Fruit fly (Drosophila melanogaster) whole organism, embryonic: Measurements from ENCODE around the gene CG1143.

ENCODE experiments used
- Adf1 ChIP-seq: fragments of 200-800 bp; sonication (Bioruptor generic); IDR thresholded peaks from 2 replicates; pipeline ENCODE4 v1.3.6; 2022; ENCODE audit warnings: missing biosample characterization, missing genetic modification characterization
- Aef1 ChIP-seq: fragments of 200-800 bp; sonication (Bioruptor generic); IDR thresholded peaks from 3 replicates; pipeline ENCODE4 v1.3.6; 2022; ENCODE audit warnings: missing biosample characterization, missing genetic modification characterization
- CG10565 ChIP-seq: fragments of 200-800 bp; sonication (Bioruptor generic); optimal IDR thresholded peaks from 3 replicates; lab custom pipeline; 2016; ENCODE audit warnings: missing biosample characterization, mild to moderate bottlenecking, missing genetic modification characterization
- CG11093 ChIP-seq: fragments of 200-800 bp; sonication (Bioruptor generic); IDR thresholded peaks from 3 replicates; pipeline ENCODE4 v1.3.6; 2022; ENCODE audit warnings: missing biosample characterization, missing genetic modification characterization
- CG12155 ChIP-seq: fragments of 200-800 bp; sonication (Bioruptor generic); optimal IDR thresholded peaks from 3 replicates; lab custom pipeline; 2016; ENCODE audit warnings: missing biosample characterization, missing genetic modification characterization
- CG13424 ChIP-seq: fragments of 200-800 bp; sonication (Bioruptor generic); optimal IDR thresholded peaks from 2 replicates; lab custom pipeline; 2019; ENCODE audit warnings: missing biosample characterization, mild to moderate bottlenecking, missing genetic modification characterization, moderate library complexity
- CG13775 ChIP-seq: fragments of 200-800 bp; sonication (Bioruptor generic); optimal IDR thresholded peaks from 3 replicates; lab custom pipeline; 2017; ENCODE audit warnings: missing biosample characterization, mild to moderate bottlenecking, missing genetic modification characterization
- CG14050 ChIP-seq: fragments of 200-800 bp; sonication (Bioruptor generic); IDR thresholded peaks from 3 replicates; pipeline ENCODE4 v1.3.6; 2022; ENCODE audit warnings: missing biosample characterization, missing genetic modification characterization
- CG1603 ChIP-seq: fragments of 200-800 bp; sonication (Bioruptor generic); optimal IDR thresholded peaks from 2 replicates; lab custom pipeline; 2019; ENCODE audit warnings: missing biosample characterization, mild to moderate bottlenecking, missing genetic modification characterization, moderate library complexity
- CG16815 ChIP-seq: fragments of 200-800 bp; sonication (Bioruptor generic); optimal IDR thresholded peaks from 3 replicates; lab custom pipeline; 2017; ENCODE audit warnings: missing biosample characterization, mild to moderate bottlenecking, missing genetic modification characterization
- CG17359 ChIP-seq: fragments of 200-800 bp; sonication (Bioruptor generic); optimal IDR thresholded peaks from 3 replicates; lab custom pipeline; 2018; ENCODE audit warnings: missing biosample characterization, mild to moderate bottlenecking, missing genetic modification characterization, moderate library complexity
- CG1792 ChIP-seq: fragments of 200-800 bp; sonication (Bioruptor generic); optimal IDR thresholded peaks from 2 replicates; lab custom pipeline; 2016; ENCODE audit warnings: missing biosample characterization, missing genetic modification characterization
- CG18599 ChIP-seq: fragments of 200-800 bp; sonication (Bioruptor generic); optimal IDR thresholded peaks from 3 replicates; lab custom pipeline; 2017; ENCODE audit warnings: missing biosample characterization, missing genetic modification characterization, mild to moderate bottlenecking, moderate library complexity, missing genetic modification reagents
- CG32532 ChIP-seq: fragments of 200-800 bp; sonication (Bioruptor generic); IDR thresholded peaks from 2 replicates; pipeline ENCODE4 v1.3.6; 2022; ENCODE audit warnings: missing biosample characterization, missing genetic modification characterization
- CG3726 ChIP-seq: fragments of 200-800 bp; sonication (Bioruptor generic); IDR thresholded peaks from 3 replicates; pipeline ENCODE4, ENCODE4 v1.3.6; 2022; ENCODE audit warnings: missing biosample characterization, missing genetic modification characterization
- CG43689 ChIP-seq: fragments of 200-800 bp; sonication (Bioruptor generic); IDR thresholded peaks from 2 replicates; pipeline ENCODE4 v1.3.6; 2022; ENCODE audit warnings: missing biosample characterization, missing genetic modification characterization
- CG4404 ChIP-seq: fragments of 200-800 bp; sonication (Bioruptor generic); IDR thresholded peaks from 2 replicates; pipeline ENCODE4 v1.3.6; 2022; ENCODE audit warnings: missing biosample characterization, missing genetic modification characterization
- CG6272 ChIP-seq: fragments of 200-800 bp; sonication (Bioruptor generic); IDR thresholded peaks from 2 replicates; pipeline ENCODE4 v1.3.6; 2022; ENCODE audit warnings: missing biosample characterization, missing genetic modification characterization
- CG7271 ChIP-seq: fragments of 200-800 bp; sonication (Bioruptor generic); optimal IDR thresholded peaks from 2 replicates; lab custom pipeline; 2018; ENCODE audit warnings: missing biosample characterization, mild to moderate bottlenecking, missing genetic modification characterization, moderate library complexity
- CG7357 ChIP-seq: fragments of 200-800 bp; sonication (Bioruptor generic); IDR thresholded peaks from 3 replicates; pipeline ENCODE4 v1.3.6; 2022; ENCODE audit warnings: missing biosample characterization, missing genetic modification characterization
- CG7556 ChIP-seq: fragments of 200-800 bp; sonication (Bioruptor generic); optimal IDR thresholded peaks from 2 replicates; lab custom pipeline; 2017; ENCODE audit warnings: missing biosample characterization, mild to moderate bottlenecking, missing genetic modification characterization
- CG7745 ChIP-seq: fragments of 200-800 bp; sonication (Bioruptor generic); optimal IDR thresholded peaks from 2 replicates; lab custom pipeline; 2018; ENCODE audit warnings: missing biosample characterization, mild to moderate bottlenecking, missing genetic modification characterization, moderate library complexity
- CG7963 ChIP-seq: fragments of 200-800 bp; sonication (Bioruptor generic); IDR thresholded peaks from 3 replicates; pipeline ENCODE4 v1.3.6; 2022; ENCODE audit warnings: missing biosample characterization, missing genetic modification characterization; ENCODE audit not compliant: partially characterized antibody
- Fer1 ChIP-seq: fragments of 200-800 bp; sonication (Bioruptor generic); optimal IDR thresholded peaks from 2 replicates; lab custom pipeline; 2017; ENCODE audit warnings: missing biosample characterization, mild to moderate bottlenecking, missing genetic modification characterization
- HHEX ChIP-seq: fragments of 200-800 bp; sonication (Bioruptor generic); optimal IDR thresholded peaks from 3 replicates; lab custom pipeline; 2017; ENCODE audit warnings: missing biosample characterization, mild to moderate bottlenecking, missing genetic modification characterization, missing genetic modification reagents
- Jarid2 ChIP-seq: fragments of 200-800 bp; sonication (Bioruptor generic); optimal IDR thresholded peaks from 3 replicates; lab custom pipeline; 2017; ENCODE audit warnings: mild to moderate bottlenecking, missing biosample characterization, missing genetic modification reagents, missing genetic modification characterization
- Nf-YC ChIP-seq: fragments of 200-800 bp; optimal IDR thresholded peaks from 3 replicates; lab custom pipeline; 2019; ENCODE audit warnings: missing biosample characterization, mild to moderate bottlenecking, missing genetic modification characterization, moderate library complexity
- Opbp ChIP-seq: fragments of 200-800 bp; sonication (Bioruptor generic); IDR thresholded peaks from 3 replicates; pipeline ENCODE4 v1.3.6; 2022; ENCODE audit warnings: missing biosample characterization, missing genetic modification characterization; ENCODE audit not compliant: partially characterized antibody
- Sin3A ChIP-seq: fragments of >200 bp; optimal IDR thresholded peaks from 2 replicates; lab custom pipeline; 2018
- Sox102F ChIP-seq: fragments of 200-800 bp; sonication (Bioruptor generic); optimal IDR thresholded peaks from 2 replicates; lab custom pipeline; 2018; ENCODE audit warnings: missing biosample characterization, mild to moderate bottlenecking, missing genetic modification characterization, moderate library complexity
- Spps ChIP-seq: fragments of 200-800 bp; sonication (Bioruptor generic); optimal IDR thresholded peaks from 2 replicates; lab custom pipeline; 2018; ENCODE audit warnings: missing biosample characterization, mild to moderate bottlenecking, missing genetic modification characterization
- Stat92E ChIP-seq, 3 experiments: fragments of >200 bp in 2 of 3; fragments of 200-800 bp in 1 of 3; sonication (Bioruptor generic) in 1 of 3; optimal IDR thresholded peaks; 2 replicates each; lab custom pipeline; 2017 to 2019; ENCODE audit warnings: missing biosample characterization in 3 of 3, missing genetic modification characterization in 3 of 3, mild to moderate bottlenecking in 1 of 3, moderate library complexity in 1 of 3
- crp ChIP-seq, 2 experiments: fragments of 200-800 bp; sonication (Bioruptor generic); optimal IDR thresholded peaks; 2 replicates in 1 of 2; 3 replicates in 1 of 2; lab custom pipeline; 2017; ENCODE audit warnings: missing biosample characterization in 2 of 2, missing genetic modification characterization in 2 of 2, mild to moderate bottlenecking in 1 of 2, moderate library complexity in 1 of 2
- dan ChIP-seq: fragments of 200-800 bp; sonication (Bioruptor generic); IDR thresholded peaks from 2 replicates; pipeline ENCODE4 v1.3.6; 2022; ENCODE audit warnings: missing biosample characterization, missing genetic modification characterization
- emc ChIP-seq: fragments of 200-800 bp; sonication (Bioruptor generic); optimal IDR thresholded peaks from 2 replicates; lab custom pipeline; 2016; ENCODE audit warnings: missing biosample characterization, missing genetic modification characterization
- fd96Cb ChIP-seq: fragments of 200-800 bp; sonication (Bioruptor generic); optimal IDR thresholded peaks from 2 replicates; lab custom pipeline; 2018; ENCODE audit warnings: missing biosample characterization, mild to moderate bottlenecking, missing genetic modification characterization, moderate library complexity
- gce ChIP-seq: fragments of 200-800 bp; sonication (Bioruptor generic); IDR thresholded peaks from 3 replicates; pipeline ENCODE4 v1.3.6; 2022; ENCODE audit warnings: missing biosample characterization, missing genetic modification characterization
- grn ChIP-seq: fragments of 200-800 bp; sonication (Bioruptor generic); optimal IDR thresholded peaks from 3 replicates; lab custom pipeline; 2017; ENCODE audit warnings: missing biosample characterization, missing genetic modification characterization
- gro ChIP-seq: fragments of 200-800 bp; sonication (Bioruptor generic); optimal IDR thresholded peaks from 2 replicates; lab custom pipeline; 2016; ENCODE audit warnings: missing biosample characterization, missing genetic modification characterization
- gt ChIP-seq: fragments of 200-800 bp; sonication (Bioruptor generic); IDR thresholded peaks from 2 replicates; pipeline ENCODE4 v1.3.6; 2022; ENCODE audit warnings: missing biosample characterization, missing genetic modification characterization
- hth ChIP-seq: fragments of >200 bp; optimal IDR thresholded peaks from 2 replicates; lab custom pipeline; 2017; ENCODE audit warnings: inconsistent platforms
- knrl ChIP-seq: fragments of 200-800 bp; sonication (Bioruptor generic); IDR thresholded peaks from 3 replicates; pipeline ENCODE4 v1.3.6; 2022; ENCODE audit warnings: missing biosample characterization, missing genetic modification characterization; ENCODE audit not compliant: partially characterized antibody
- mam ChIP-seq: fragments of 200-800 bp; sonication (Bioruptor generic); optimal IDR thresholded peaks from 3 replicates; lab custom pipeline; 2016; ENCODE audit warnings: missing biosample characterization, missing genetic modification characterization
- oc ChIP-seq: fragments of 200-800 bp; sonication (Bioruptor generic); optimal IDR thresholded peaks from 2 replicates; lab custom pipeline; 2018; ENCODE audit warnings: missing biosample characterization, mild to moderate bottlenecking, missing genetic modification characterization, moderate library complexity
- pzg ChIP-seq: fragments of 200-800 bp; sonication (Bioruptor generic); optimal IDR thresholded peaks from 3 replicates; lab custom pipeline; 2018; ENCODE audit warnings: missing biosample characterization, mild to moderate bottlenecking, missing genetic modification characterization, moderate library complexity
- salm ChIP-seq: fragments of 200-800 bp; sonication (Bioruptor generic); optimal IDR thresholded peaks from 2 replicates; lab custom pipeline; 2018; ENCODE audit warnings: missing biosample characterization, mild to moderate bottlenecking, missing genetic modification characterization
- zen ChIP-seq: fragments of 200-800 bp; sonication (Bioruptor generic); optimal IDR thresholded peaks from 3 replicates; lab custom pipeline; 2018; ENCODE audit warnings: missing biosample characterization, mild to moderate bottlenecking, missing genetic modification characterization, moderate library complexity

The CG1143 gene

DNA sequence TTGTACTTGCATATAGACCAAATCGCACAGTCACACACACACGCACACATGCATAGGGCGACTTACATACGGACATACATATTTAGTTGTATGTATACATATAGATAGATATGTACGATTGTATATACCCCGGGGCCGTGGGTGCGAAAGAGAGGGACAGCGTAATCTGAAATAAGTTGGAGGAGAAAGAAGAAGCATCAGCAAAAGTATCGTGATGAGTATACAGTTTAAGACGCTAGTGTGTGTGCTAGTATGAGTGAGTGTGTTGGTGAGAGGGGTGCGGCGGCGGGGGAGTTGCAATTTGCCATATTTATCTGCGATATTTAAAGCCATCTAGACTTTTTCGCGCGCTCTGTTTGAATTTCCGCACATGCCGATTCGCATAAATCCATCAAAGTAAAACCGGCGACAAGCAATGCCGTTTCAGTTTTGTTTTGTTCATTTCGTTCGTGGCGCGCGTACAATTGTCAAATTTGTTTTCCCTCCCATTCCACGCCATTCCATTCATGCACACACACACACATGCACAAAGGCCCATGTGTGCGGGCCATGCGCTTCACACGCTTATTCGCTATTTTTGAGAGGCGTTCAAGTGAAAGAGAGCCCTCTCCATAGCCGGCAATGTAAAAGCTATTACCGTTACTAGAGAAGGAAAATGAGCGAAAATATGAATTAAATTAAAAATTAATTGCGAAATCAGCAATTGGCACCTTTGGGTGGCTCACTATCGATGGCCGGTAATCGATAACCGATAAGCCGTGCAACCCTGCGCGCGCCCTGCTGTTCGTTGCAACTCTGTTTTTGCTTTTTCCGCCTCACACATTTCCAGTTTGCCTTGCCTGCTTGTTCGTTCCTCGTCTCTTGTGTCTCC, 10.0 kb upstream of the CG1143 start (continued):
- TF ChIP-seq CG7745, result no peak
- no peak for TF ChIP-seq CG6272 (GFP tag; lab: Robert Waterston, UW)
- TF ChIP-seq gro (GFP tag; lab: Kevin White, UChicago), result peak; percentile 73
- TF ChIP-seq CG16815 (GFP tag; lab: Kevin White, UChicago), result no peak
- peak; percentile 59 for TF ChIP-seq CG13424 (tag; lab: Kevin White, UChicago)
- TF ChIP-seq CG1603 (tag; lab: Kevin White, UChicago), result peak; percentile 88
- TF ChIP-seq Adf1 (GFP tag; lab: Robert Waterston, UW), result peak; percentile 18; the same call in 1 of the 2 replicates
- TF ChIP-seq HHEX (GFP tag; lab: Kevin White, UChicago), result peak; percentile 91
- peak; percentile 34; the same call in 1 of the 3 replicates for TF ChIP-seq CG11093 (GFP tag; lab: Robert Waterston, UW)
- no peak for TF ChIP-seq hth
- TF ChIP-seq mam (GFP tag; lab: Kevin White, UChicago), result peak; percentile 66
- TF ChIP-seq gce (GFP tag; lab: Robert Waterston, UW), result peak; percentile 82; the same call in 2 of the 3 replicates
- peak; percentile 77 for TF ChIP-seq Sin3A (lab: Kevin White, UChicago)
- TF ChIP-seq oc (tag; lab: Kevin White, UChicago), result peak; percentile 6
- TF ChIP-seq zen, result peak; percentile 75
- peak; percentile 93 for TF ChIP-seq Fer1 (GFP tag; lab: Kevin White, UChicago)
- no peak for TF ChIP-seq CG4404
- 0 out of 2 replicates have a peak, but pooled peaks have one; percentile 45 for TF ChIP-seq CG43689 (GFP tag; lab: Robert Waterston, UW)
- no peak for TF ChIP-seq CG10565 (GFP tag; lab: Kevin White, UChicago)
- TF ChIP-seq CG3726, result no peak
- peak; percentile 60 for TF ChIP-seq CG7556 (GFP tag; lab: Kevin White, UChicago)
- TF ChIP-seq Nf-YC (tag; lab: Kevin White, UChicago), result peak; percentile 59
- TF ChIP-seq CG18599 (GFP tag; lab: Kevin White, UChicago), result peak; percentile 89
- peak; percentile 13; the same call in 1 of the 2 replicates for TF ChIP-seq gt (GFP tag; lab: Robert Waterston, UW)
- TF ChIP-seq dan (GFP tag; lab: Robert Waterston, UW), result no peak
- peak; percentile 20 for TF ChIP-seq fd96Cb (tag; lab: Kevin White, UChicago)
- TF ChIP-seq pzg (GFP tag; lab: Kevin White, UChicago), result peak; percentile 72
- TF ChIP-seq CG7357, result no peak
- peak; percentile 67; the same call in 2 of the 3 replicates for TF ChIP-seq knrl (GFP tag; lab: Robert Waterston, UW)
- TF ChIP-seq Opbp, result peak; percentile 82
- TF ChIP-seq Stat92E (GFP tag; optimal IDR thresholded peaks at IDR 0.05; lab: Kevin White, UChicago), result no peak
- peak; percentile 91 for TF ChIP-seq CG13775 (GFP tag; lab: Kevin White, UChicago)
- TF ChIP-seq CG14050, result peak; percentile 75; the same call in 2 of the 3 replicates
- TF ChIP-seq Sox102F (GFP tag; lab: Kevin White, UChicago), result peak; percentile 11
- peak; percentile 74 for TF ChIP-seq CG17359 (tag; lab: Kevin White, UChicago)
- TF ChIP-seq Spps, result peak; percentile 19
- TF ChIP-seq CG32532 (GFP tag; lab: Robert Waterston, UW), result peak; percentile 85
- peak; percentile 87 for TF ChIP-seq CG7271 (tag; lab: Kevin White, UChicago)
- TF ChIP-seq salm (tag; lab: Kevin White, UChicago), result peak; percentile 70
- peak in 1 of 2 experiments; percentile 74 for TF ChIP-seq crp (GFP tag; optimal IDR thresholded peaks at IDR 0.05; lab: Kevin White, UChicago)
- TF ChIP-seq CG12155, result peak; percentile 63
- TF ChIP-seq CG7963 (GFP tag; lab: Robert Waterston, UW), result peak; percentile 84
- TF ChIP-seq grn (GFP tag; lab: Kevin White, UChicago), result peak; percentile 70
- TF ChIP-seq emc (GFP tag; lab: Kevin White, UChicago), result peak; percentile 83
- peak; percentile 53 for TF ChIP-seq CG1792 (GFP tag; lab: Kevin White, UChicago)
- TF ChIP-seq Aef1 (GFP tag; lab: Robert Waterston, UW), result 0 out of 3 replicates have a peak, but pooled peaks have one; percentile 9
- TF ChIP-seq Jarid2 (GFP tag; lab: Kevin White, UChicago), result peak; percentile 59
